Worm (Caenorhabditis elegans) whole organism, L1 larva: ENCODE measurements around the gene T16H12.2.
A peak's percentile ranks its signal among the peaks of the same experiment; 100 is the strongest.

ENCODE experiments used
- C16A3.4 ChIP-seq: fragments of 150-350 bp; optimal IDR thresholded peaks from 2 replicates; lab custom pipeline; 2014; ENCODE audit warnings: missing biosample characterization, missing genetic modification characterization
- aly-2 ChIP-seq: fragments of 150-350 bp; optimal IDR thresholded peaks from 2 replicates; lab custom pipeline; 2014; ENCODE audit warnings: missing biosample characterization, missing genetic modification characterization
- ceh-63 ChIP-seq: fragments of 200-800 bp; sonication (Bioruptor generic); optimal IDR thresholded peaks from 2 replicates; lab custom pipeline; 2018; ENCODE audit warnings: mild to moderate bottlenecking, missing genetic modification characterization, missing compliant biosample characterization
- ceh-82 ChIP-seq, 3 experiments: fragments of 150-350 bp in 1 of 3; sonication (generic microtip) in 2 of 3; optimal IDR thresholded peaks; 2 replicates each; lab custom pipeline; 2014 to 2017; ENCODE audit warnings: missing biosample characterization in 3 of 3, missing genetic modification characterization in 3 of 3
- dpl-1 ChIP-seq, 3 experiments: fragments of 150-350 bp in 2 of 3; sonication (generic microtip) in 1 of 3; optimal IDR thresholded peaks; 2 replicates each; lab custom pipeline; 2014 to 2017; ENCODE audit warnings: missing biosample characterization in 3 of 3, missing genetic modification characterization in 3 of 3, missing genetic modification reagents in 3 of 3
- efl-1 ChIP-seq, 4 experiments: fragments of 150-350 bp; optimal IDR thresholded peaks in 3 of 4; peaks in 1 of 4; 1 replicate in 1 of 4; 2 replicates in 3 of 4; lab custom pipeline; 2014; ENCODE audit warnings: missing biosample characterization in 2 of 4, missing genetic modification characterization in 2 of 4, missing genetic modification reagents in 2 of 4
- egl-27 ChIP-seq, 2 experiments: fragments of 150-350 bp in 1 of 2; sonication (generic microtip); optimal IDR thresholded peaks; 3 replicates each; lab custom pipeline; 2017 to 2018; ENCODE audit warnings: missing biosample characterization in 2 of 2, missing genetic modification characterization in 2 of 2, missing genetic modification reagents in 2 of 2
- fkh-10 ChIP-seq: sonication (generic microtip); optimal IDR thresholded peaks from 2 replicates; lab custom pipeline; 2017; ENCODE audit warnings: missing biosample characterization, missing genetic modification reagents, missing genetic modification characterization
- fkh-4 ChIP-seq: sonication (generic microtip); optimal IDR thresholded peaks from 2 replicates; lab custom pipeline; 2016; ENCODE audit warnings: missing compliant biosample characterization, missing genetic modification characterization, borderline replicate concordance
- fkh-8 ChIP-seq: sonication (generic microtip); optimal IDR thresholded peaks from 2 replicates; lab custom pipeline; 2016; ENCODE audit warnings: mild to moderate bottlenecking, missing genetic modification characterization, missing compliant biosample characterization
- fos-1 ChIP-seq: fragments of 150-350 bp; optimal IDR thresholded peaks from 2 replicates; lab custom pipeline; 2014; ENCODE audit warnings: missing biosample characterization, missing genetic modification characterization
- hlh-17 ChIP-seq: fragments of 200-800 bp; sonication (Bioruptor generic); optimal IDR thresholded peaks from 2 replicates; lab custom pipeline; 2018; ENCODE audit warnings: missing genetic modification characterization, mild to moderate bottlenecking, missing compliant biosample characterization, moderate library complexity, borderline replicate concordance
- hlh-4 ChIP-seq: sonication (generic microtip); optimal IDR thresholded peaks from 2 replicates; lab custom pipeline; 2016; ENCODE audit warnings: mild to moderate bottlenecking, missing genetic modification characterization, missing compliant biosample characterization
- hpl-2 ChIP-seq: fragments of 150-350 bp; optimal IDR thresholded peaks from 2 replicates; lab custom pipeline; 2014; ENCODE audit warnings: missing biosample characterization, missing genetic modification reagents, missing genetic modification characterization
- lin-15B ChIP-seq: fragments of 150-350 bp; sonication (generic microtip); optimal IDR thresholded peaks from 3 replicates; lab custom pipeline; 2014; ENCODE audit warnings: missing biosample characterization, missing genetic modification characterization
- lin-35 ChIP-seq, 2 experiments: fragments of 150-350 bp; optimal IDR thresholded peaks; 2 replicates each; lab custom pipeline; 2014; ENCODE audit warnings: missing biosample characterization in 2 of 2, missing genetic modification characterization in 2 of 2, missing genetic modification reagents in 2 of 2
- lsy-2 ChIP-seq, 2 experiments: fragments of 150-350 bp; optimal IDR thresholded peaks; 2 replicates each; lab custom pipeline; 2014; ENCODE audit warnings: missing biosample characterization in 2 of 2, missing genetic modification characterization in 2 of 2
- mef-2 ChIP-seq: fragments of 150-350 bp; optimal IDR thresholded peaks from 2 replicates; lab custom pipeline; 2014; ENCODE audit warnings: missing biosample characterization, missing genetic modification characterization
- mep-1 ChIP-seq: fragments of 150-350 bp; optimal IDR thresholded peaks from 2 replicates; lab custom pipeline; 2014; ENCODE audit warnings: missing biosample characterization, missing genetic modification characterization
- nhr-11 ChIP-seq: fragments of 150-350 bp; optimal IDR thresholded peaks from 2 replicates; lab custom pipeline; 2014; ENCODE audit warnings: missing biosample characterization, missing genetic modification characterization
- nhr-20 ChIP-seq: sonication (generic microtip); optimal IDR thresholded peaks from 2 replicates; lab custom pipeline; 2016; ENCODE audit warnings: mild to moderate bottlenecking, missing genetic modification characterization, missing compliant biosample characterization
- nhr-71 ChIP-seq: sonication (generic microtip); optimal IDR thresholded peaks from 2 replicates; lab custom pipeline; 2016; ENCODE audit warnings: mild to moderate bottlenecking, missing genetic modification characterization, moderate library complexity, missing compliant biosample characterization
- nhr-76 ChIP-seq: sonication (generic microtip); optimal IDR thresholded peaks from 2 replicates; lab custom pipeline; 2017; ENCODE audit warnings: missing biosample characterization, missing genetic modification characterization
- pag-3 ChIP-seq: sonication (generic microtip); optimal IDR thresholded peaks from 2 replicates; lab custom pipeline; 2017; ENCODE audit warnings: missing genetic modification characterization, mild to moderate bottlenecking, missing compliant biosample characterization, antibody characterized with exemption, borderline replicate concordance; ENCODE audit not compliant: insufficient read depth
- pax-3 ChIP-seq: fragments of 200-800 bp; sonication (Bioruptor generic); optimal IDR thresholded peaks from 2 replicates; lab custom pipeline; 2018; ENCODE audit warnings: mild to moderate bottlenecking, missing genetic modification characterization, moderate library complexity, missing compliant biosample characterization
- snu-23 ChIP-seq: sonication (generic microtip); optimal IDR thresholded peaks from 2 replicates; lab custom pipeline; 2016; ENCODE audit warnings: missing genetic modification characterization, missing compliant biosample characterization
- sptf-1 ChIP-seq: fragments of 150-350 bp; optimal IDR thresholded peaks from 2 replicates; lab custom pipeline; 2014; ENCODE audit warnings: missing biosample characterization, missing genetic modification characterization
- sup-37 ChIP-seq: fragments of 200-800 bp; sonication (Bioruptor generic); optimal IDR thresholded peaks from 2 replicates; lab custom pipeline; 2018; ENCODE audit warnings: mild to moderate bottlenecking, missing genetic modification characterization, missing compliant biosample characterization
- tbx-2 ChIP-seq: sonication (generic microtip); optimal IDR thresholded peaks from 2 replicates; lab custom pipeline; 2016; ENCODE audit warnings: missing genetic modification characterization, missing compliant biosample characterization
- tlp-1 ChIP-seq: fragments of 150-350 bp; optimal IDR thresholded peaks from 2 replicates; lab custom pipeline; 2014; ENCODE audit warnings: missing biosample characterization, missing genetic modification characterization
- unc-30 ChIP-seq: sonication (generic microtip); optimal IDR thresholded peaks from 2 replicates; lab custom pipeline; 2017; ENCODE audit warnings: missing biosample characterization, missing genetic modification characterization
- unc-86 ChIP-seq: sonication (generic microtip); optimal IDR thresholded peaks from 2 replicates; lab custom pipeline; 2016; ENCODE audit warnings: missing genetic modification characterization, missing compliant biosample characterization
- xbp-1 ChIP-seq: sonication (generic microtip); optimal IDR thresholded peaks from 2 replicates; lab custom pipeline; 2016; ENCODE audit warnings: missing genetic modification characterization, missing compliant biosample characterization
- zag-1 ChIP-seq: fragments of 150-350 bp; optimal IDR thresholded peaks from 2 replicates; lab custom pipeline; 2014; ENCODE audit warnings: missing biosample characterization, missing genetic modification characterization
- zip-4 ChIP-seq: fragments of 200-800 bp; sonication (Bioruptor generic); optimal IDR thresholded peaks from 2 replicates; lab custom pipeline; 2018; ENCODE audit warnings: mild to moderate bottlenecking, missing genetic modification characterization, moderate library complexity, missing compliant biosample characterization
- ztf-11 ChIP-seq, 2 experiments: sonication (generic microtip); optimal IDR thresholded peaks; 2 replicates each; lab custom pipeline; 2016 to 2017; ENCODE audit warnings: missing genetic modification characterization in 2 of 2, missing biosample characterization in 1 of 2, missing compliant biosample characterization in 1 of 2

The T16H12.2 gene

ce11 chrIII:10064140-10064539, 21.9 kb upstream of the T16H12.2 start, which contains the start of gene ekl-6 (continued):
- TF ChIP-seq nhr-20 (peak; percentile 75), ztf-11 (tag; optimal IDR thresholded peaks at IDR 0.05; lab: Kevin White, UChicago) (peak in 1 of 2 experiments; percentile 89), nhr-71 (tag; lab: Kevin White, UChicago) (no peak), zip-4 (no peak), ceh-63 (GFP tag; lab: Kevin White, UChicago) (no peak), fkh-4 (peak; percentile 87), mep-1 (tag; lab: Kevin White, UChicago) (peak; percentile 47), tlp-1 (tag; lab: Kevin White, UChicago) (no peak), hlh-17 (GFP tag; lab: Kevin White, UChicago) (no peak), xbp-1 (tag; lab: Kevin White, UChicago) (peak; percentile 76)

- TF ChIP-seq hlh-4 (tag; lab: Kevin White, UChicago) = no peak
- no peak for TF ChIP-seq hpl-2 (GFP tag; lab: Kevin White, UChicago)
- no peak for TF ChIP-seq mep-1 (tag; lab: Kevin White, UChicago)
- no peak for TF ChIP-seq hlh-17 (GFP tag; lab: Kevin White, UChicago)
- TF ChIP-seq nhr-11 (tag; lab: Kevin White, UChicago) = no peak
- no peak for TF ChIP-seq zip-4
- TF ChIP-seq fos-1 (tag; lab: Kevin White, UChicago) = no peak
Measured at ce11 chrIII:10069278-10069677, 16.8 kb upstream of the T16H12.2 start, which contains the start of gene T16G12.6. Gene T16G12.6 (plus strand): TSS chrIII:10069578.

ce11 chrIII:10076042-10076441, 10.0 kb upstream of the T16H12.2 start:
- TF ChIP-seq aly-2 = no peak
- no peak for TF ChIP-seq lin-15B (tag; lab: Kevin White, UChicago)
- peak in 1 of 3 experiments; percentile 8 for TF ChIP-seq dpl-1 (GFP tag; optimal IDR thresholded peaks at IDR 0.05; lab: Kevin White, UChicago)
- TF ChIP-seq fkh-8 (tag; lab: Kevin White, UChicago) = no peak
- no peak for TF ChIP-seq sup-37 (GFP tag; lab: Kevin White, UChicago)
- no peak for TF ChIP-seq hlh-4 (tag; lab: Kevin White, UChicago)
- no peak for TF ChIP-seq pax-3 (tag; lab: Kevin White, UChicago)
- no peak for TF ChIP-seq efl-1 (optimal IDR thresholded peaks at IDR 0.05; lab: Kevin White, UChicago)
- peak in 1 of 2 experiments; percentile 4 for TF ChIP-seq efl-1 (GFP tag; optimal IDR thresholded peaks at IDR 0.05 in 1 of 2; lab: Kevin White, UChicago)
- TF ChIP-seq, all 84 proteins: peak for 2

- TF ChIP-seq zip-4 (no peak), hlh-17 (GFP tag; lab: Kevin White, UChicago) (no peak), lsy-2 (tag; optimal IDR thresholded peaks at IDR 0.05; lab: Kevin White, UChicago) (no peak), tbx-2 (no peak), efl-1 (optimal IDR thresholded peaks at IDR 0.05; lab: Kevin White, UChicago) (no peak), efl-1 (GFP tag; optimal IDR thresholded peaks at IDR 0.05 in 1 of 2; lab: Kevin White, UChicago) (no peak), hpl-2 (GFP tag; lab: Kevin White, UChicago) (no peak), nhr-11 (tag; lab: Kevin White, UChicago) (no peak), fkh-4 (no peak), hlh-4 (tag; lab: Kevin White, UChicago) (no peak), lin-35 (GFP tag; optimal IDR thresholded peaks at IDR 0.05; lab: Kevin White, UChicago) (no peak), pag-3 (tag; lab: Kevin White, UChicago) (no peak), unc-86 (tag; lab: Kevin White, UChicago) (no peak), sptf-1 (no peak), nhr-76 (no peak), mef-2 (no peak)
- TF ChIP-seq, all 84 proteins: peak for 0
Measured at ce11 chrIII:10078151-10078550, 7.9 kb upstream of the T16H12.2 start, which contains the start of gene T16G12.9. Gene T16G12.9 (minus strand): TSS chrIII:10078251.

ce11 chrIII:10078784-10079183, 7.3 kb upstream of the T16H12.2 start:
- TF ChIP-seq ceh-82 (tag; optimal IDR thresholded peaks at IDR 0.05; lab: Kevin White, UChicago) (no peak), egl-27 (tag; optimal IDR thresholded peaks at IDR 0.05; lab: Kevin White, UChicago) (no peak), tlp-1 (tag; lab: Kevin White, UChicago) (no peak), fkh-4 (no peak), fkh-10 (no peak), xbp-1 (tag; lab: Kevin White, UChicago) (no peak), hlh-4 (tag; lab: Kevin White, UChicago) (no peak), C16A3.4 (no peak), unc-30 (no peak), zag-1 (tag; lab: Kevin White, UChicago) (no peak), unc-86 (tag; lab: Kevin White, UChicago) (no peak), snu-23 (GFP tag; lab: Kevin White, UChicago) (no peak), nhr-76 (no peak)
